Fruit fly (Drosophila melanogaster) whole organism, embryonic: ENCODE measurements around the gene Mlc1.

ENCODE experiments used
- Adf1 ChIP-seq: fragments of 200-800 bp; sonication (Bioruptor generic); IDR thresholded peaks from 2 replicates; pipeline ENCODE4 v1.3.6; 2022; ENCODE audit warnings: missing biosample characterization, missing genetic modification characterization
- Atf6 ChIP-seq: fragments of 200-800 bp; sonication (Bioruptor generic); IDR thresholded peaks from 2 replicates; pipeline ENCODE4 v1.3.6; 2022; ENCODE audit warnings: missing biosample characterization, missing genetic modification characterization
- CG11560 ChIP-seq: fragments of 200-800 bp; sonication (Bioruptor generic); IDR thresholded peaks from 3 replicates; pipeline ENCODE4 v1.3.6; 2022; ENCODE audit warnings: missing biosample characterization, missing genetic modification characterization
- CG12104 ChIP-seq: fragments of 200-800 bp; sonication (Bioruptor generic); optimal IDR thresholded peaks from 3 replicates; lab custom pipeline; 2016; ENCODE audit warnings: missing biosample characterization, missing genetic modification characterization
- CG12659 ChIP-seq: fragments of 200-800 bp; sonication (Bioruptor generic); optimal IDR thresholded peaks from 3 replicates; lab custom pipeline; 2017; ENCODE audit warnings: mild to moderate bottlenecking, missing biosample characterization, missing genetic modification reagents, missing genetic modification characterization
- CG15073 ChIP-seq: fragments of 200-800 bp; sonication (Bioruptor generic); optimal IDR thresholded peaks from 2 replicates; lab custom pipeline; 2016; ENCODE audit warnings: missing biosample characterization, missing genetic modification characterization
- CG17359 ChIP-seq: fragments of 200-800 bp; sonication (Bioruptor generic); optimal IDR thresholded peaks from 3 replicates; lab custom pipeline; 2018; ENCODE audit warnings: missing biosample characterization, mild to moderate bottlenecking, missing genetic modification characterization, moderate library complexity
- CG2202 ChIP-seq: fragments of 200-800 bp; sonication (Bioruptor generic); optimal IDR thresholded peaks from 2 replicates; lab custom pipeline; 2018; ENCODE audit warnings: missing biosample characterization, mild to moderate bottlenecking, missing genetic modification characterization
- CG31388 ChIP-seq: fragments of 200-800 bp; sonication (Bioruptor generic); optimal IDR thresholded peaks from 2 replicates; lab custom pipeline; 2016; ENCODE audit warnings: missing biosample characterization, missing genetic modification characterization
- CG3407 ChIP-seq: fragments of 200-800 bp; sonication (Bioruptor generic); optimal IDR thresholded peaks from 2 replicates; lab custom pipeline; 2018; ENCODE audit warnings: missing biosample characterization, mild to moderate bottlenecking, missing genetic modification characterization
- CG3995 ChIP-seq: fragments of 200-800 bp; sonication (Bioruptor generic); optimal IDR thresholded peaks from 3 replicates; lab custom pipeline; 2016; ENCODE audit warnings: missing biosample characterization, missing genetic modification characterization
- CG4404 ChIP-seq: fragments of 200-800 bp; sonication (Bioruptor generic); IDR thresholded peaks from 2 replicates; pipeline ENCODE4 v1.3.6; 2022; ENCODE audit warnings: missing biosample characterization, missing genetic modification characterization
- CG8290 ChIP-seq, 3 experiments: fragments of 200-800 bp; sonication (Bioruptor generic); optimal IDR thresholded peaks; 2 replicates each; lab custom pipeline; 2016 to 2019; ENCODE audit warnings: missing biosample characterization in 3 of 3, missing genetic modification characterization in 3 of 3, mild to moderate bottlenecking in 2 of 3, moderate library complexity in 1 of 3
- CG8388 ChIP-seq: fragments of 200-800 bp; sonication (Bioruptor generic); optimal IDR thresholded peaks from 2 replicates; lab custom pipeline; 2019; ENCODE audit warnings: missing biosample characterization, mild to moderate bottlenecking, missing genetic modification characterization, moderate library complexity
- D19A ChIP-seq: fragments of 200-800 bp; optimal IDR thresholded peaks from 3 replicates; lab custom pipeline; 2019; ENCODE audit warnings: missing biosample characterization, mild to moderate bottlenecking, missing genetic modification characterization, moderate library complexity
- Doc2 ChIP-seq: fragments of 200-800 bp; sonication (Bioruptor generic); IDR thresholded peaks from 2 replicates; pipeline ENCODE4 v1.3.6; 2022; ENCODE audit warnings: missing biosample characterization, missing genetic modification characterization
- HHEX ChIP-seq: fragments of 200-800 bp; sonication (Bioruptor generic); optimal IDR thresholded peaks from 3 replicates; lab custom pipeline; 2017; ENCODE audit warnings: missing biosample characterization, mild to moderate bottlenecking, missing genetic modification characterization, missing genetic modification reagents
- Hand ChIP-seq: fragments of 200-800 bp; sonication (Bioruptor generic); optimal IDR thresholded peaks from 2 replicates; lab custom pipeline; 2017; ENCODE audit warnings: mild to moderate bottlenecking, missing biosample characterization, missing genetic modification reagents, missing genetic modification characterization
- Hr39 ChIP-seq: fragments of >200 bp; optimal IDR thresholded peaks from 2 replicates; lab custom pipeline; 2017
- Kr ChIP-seq: fragments of 200-800 bp; sonication (Bioruptor generic); optimal IDR thresholded peaks from 2 replicates; lab custom pipeline; 2017; ENCODE audit warnings: missing biosample characterization, mild to moderate bottlenecking, missing genetic modification characterization
- Meics ChIP-seq: fragments of 200-800 bp; sonication (Bioruptor generic); optimal IDR thresholded peaks from 2 replicates; lab custom pipeline; 2017; ENCODE audit warnings: missing biosample characterization, mild to moderate bottlenecking, missing genetic modification characterization
- Optix ChIP-seq: fragments of 200-800 bp; sonication (Bioruptor generic); IDR thresholded peaks from 3 replicates; pipeline ENCODE4 v1.3.6; 2022; ENCODE audit warnings: missing biosample characterization, missing genetic modification characterization
- Ravus ChIP-seq: fragments of 200-800 bp; sonication (Bioruptor generic); IDR thresholded peaks from 2 replicates; pipeline ENCODE4 v1.3.6; 2022; ENCODE audit warnings: missing biosample characterization, missing genetic modification characterization
- Rfx ChIP-seq: fragments of 200-800 bp; sonication (Bioruptor generic); IDR thresholded peaks from 2 replicates; pipeline ENCODE4 v1.3.6; 2022; ENCODE audit warnings: missing biosample characterization, missing genetic modification characterization
- Scr ChIP-seq: fragments of 200-800 bp; sonication (Bioruptor generic); IDR thresholded peaks from 2 replicates; pipeline ENCODE4 v1.3.6; 2022; ENCODE audit warnings: missing biosample characterization, missing genetic modification characterization; ENCODE audit not compliant: partially characterized antibody
- Taf1 ChIP-seq: fragments of 200-800 bp; sonication (Bioruptor generic); IDR thresholded peaks from 2 replicates; pipeline ENCODE4 v1.3.6; 2022; ENCODE audit warnings: missing biosample characterization, missing genetic modification characterization
- az2 ChIP-seq: fragments of 200-800 bp; sonication (Bioruptor generic); optimal IDR thresholded peaks from 3 replicates; lab custom pipeline; 2016; ENCODE audit warnings: missing biosample characterization, missing genetic modification characterization
- chm ChIP-seq: fragments of 200-800 bp; sonication (Bioruptor generic); IDR thresholded peaks from 2 replicates; pipeline ENCODE4 v1.3.6; 2022; ENCODE audit warnings: missing biosample characterization, missing genetic modification characterization
- crc ChIP-seq: fragments of 200-800 bp; sonication (Bioruptor generic); optimal IDR thresholded peaks from 2 replicates; lab custom pipeline; 2016; ENCODE audit warnings: missing biosample characterization, missing genetic modification characterization
- dysf ChIP-seq: fragments of 200-800 bp; sonication (Bioruptor generic); IDR thresholded peaks from 3 replicates; pipeline ENCODE4 v1.3.6; 2022; ENCODE audit warnings: missing biosample characterization, missing genetic modification characterization
- ems ChIP-seq: fragments of 200-800 bp; sonication (Bioruptor generic); optimal IDR thresholded peaks from 3 replicates; lab custom pipeline; 2016; ENCODE audit warnings: missing biosample characterization, missing genetic modification characterization
- fd96Cb ChIP-seq: fragments of 200-800 bp; sonication (Bioruptor generic); optimal IDR thresholded peaks from 2 replicates; lab custom pipeline; 2018; ENCODE audit warnings: missing biosample characterization, mild to moderate bottlenecking, missing genetic modification characterization, moderate library complexity
- gfzf ChIP-seq: fragments of 200-800 bp; sonication (Bioruptor generic); optimal IDR thresholded peaks from 2 replicates; lab custom pipeline; 2016; ENCODE audit warnings: missing biosample characterization, mild to moderate bottlenecking, missing genetic modification characterization, moderate library complexity
- grau ChIP-seq: fragments of 200-800 bp; optimal IDR thresholded peaks from 3 replicates; lab custom pipeline; 2019; ENCODE audit warnings: missing biosample characterization, mild to moderate bottlenecking, missing genetic modification characterization, moderate library complexity
- gsb-n ChIP-seq: fragments of 200-800 bp; sonication (Bioruptor generic); optimal IDR thresholded peaks from 3 replicates; lab custom pipeline; 2018; ENCODE audit warnings: missing biosample characterization, mild to moderate bottlenecking, missing genetic modification characterization
- kah ChIP-seq: fragments of 200-800 bp; sonication (Bioruptor generic); optimal IDR thresholded peaks from 2 replicates; lab custom pipeline; 2018; ENCODE audit warnings: missing biosample characterization, mild to moderate bottlenecking, missing genetic modification characterization
- mld ChIP-seq: fragments of 200-800 bp; sonication (Bioruptor generic); IDR thresholded peaks from 3 replicates; pipeline ENCODE4 v1.3.6; 2022; ENCODE audit warnings: missing biosample characterization, missing genetic modification characterization; ENCODE audit not compliant: partially characterized antibody
- nau ChIP-seq: fragments of 200-800 bp; sonication (Bioruptor generic); optimal IDR thresholded peaks from 3 replicates; lab custom pipeline; 2017; ENCODE audit warnings: missing biosample characterization, mild to moderate bottlenecking, missing genetic modification characterization, missing genetic modification reagents
- nerfin-1 ChIP-seq: fragments of 200-800 bp; sonication (Bioruptor generic); optimal IDR thresholded peaks from 3 replicates; lab custom pipeline; 2019; ENCODE audit warnings: missing biosample characterization, mild to moderate bottlenecking, missing genetic modification characterization, moderate library complexity
- pan ChIP-seq, 4 experiments: fragments of >200 bp in 3 of 4; fragments of 200-800 bp in 1 of 4; sonication (Bioruptor generic) in 1 of 4; optimal IDR thresholded peaks in 3 of 4; IDR thresholded peaks in 1 of 4; 2 replicates each; pipeline versions ENCODE4 v1.3.6 to Lab custom; 2017 to 2022; ENCODE audit warnings: missing biosample characterization in 2 of 4, missing genetic modification characterization in 2 of 4, mixed read lengths in 1 of 4
- peb ChIP-seq: fragments of 200-800 bp; sonication (Bioruptor generic); IDR thresholded peaks from 2 replicates; pipeline ENCODE4 v1.3.6; 2022; ENCODE audit warnings: missing biosample characterization, missing genetic modification characterization
- pho ChIP-seq: fragments of 200-800 bp; sonication (Bioruptor generic); optimal IDR thresholded peaks from 2 replicates; lab custom pipeline; 2016; ENCODE audit warnings: missing biosample characterization, missing genetic modification characterization
- pros ChIP-seq: fragments of 200-800 bp; sonication (Bioruptor generic); optimal IDR thresholded peaks from 3 replicates; lab custom pipeline; 2019; ENCODE audit warnings: missing biosample characterization, mild to moderate bottlenecking, missing genetic modification characterization, moderate library complexity
- sens-2 ChIP-seq: fragments of 200-800 bp; sonication (Bioruptor generic); IDR thresholded peaks from 2 replicates; pipeline ENCODE4 v1.3.6; 2022; ENCODE audit warnings: missing biosample characterization, missing genetic modification characterization
- sim ChIP-seq: fragments of 200-800 bp; sonication (Bioruptor generic); IDR thresholded peaks from 2 replicates; pipeline ENCODE4 v1.3.6; 2022; ENCODE audit warnings: missing biosample characterization, missing genetic modification characterization
- tin ChIP-seq: fragments of 200-800 bp; sonication (Bioruptor generic); optimal IDR thresholded peaks from 3 replicates; lab custom pipeline; 2016; ENCODE audit warnings: missing biosample characterization, missing genetic modification characterization
- unpg ChIP-seq: fragments of 200-800 bp; sonication (Bioruptor generic); optimal IDR thresholded peaks from 3 replicates; lab custom pipeline; 2018; ENCODE audit warnings: missing biosample characterization, mild to moderate bottlenecking, missing genetic modification characterization, moderate library complexity
- vvl ChIP-seq: fragments of 200-800 bp; sonication (Bioruptor generic); IDR thresholded peaks from 2 replicates; pipeline ENCODE4 v1.3.6; 2022; ENCODE audit warnings: missing biosample characterization, missing genetic modification characterization
- yki ChIP-seq: fragments of >200 bp; optimal IDR thresholded peaks from 3 replicates; lab custom pipeline; 2018

The Mlc1 gene

dm6 chr3R:27706581-27707181 is 46.7 kb upstream of the Mlc1 start, which contains the start of the genes CROT and CG12877 (continued):
- TF ChIP-seq pan (optimal IDR thresholded peaks at IDR 0.05; lab: Kevin White, UChicago) (no peak), pan (GFP tag; optimal IDR thresholded peaks at IDR 0.05 in 1 of 2, IDR thresholded peaks at IDR 0.05 in 1 of 2) (peak in 1 of 2 experiments; percentile 63), sens-2 (GFP tag; lab: Robert Waterston, UW) (0 out of 2 replicates have a peak, but pooled peaks have one; percentile 27), Taf1 (GFP tag; lab: Robert Waterston, UW) (peak; percentile 41; the same call in 1 of the 2 replicates), CG8388 (GFP tag; lab: Kevin White, UChicago) (peak; percentile 73), Meics (peak; percentile 73), CG12659 (peak; percentile 86), Hand (no peak), nerfin-1 (peak; percentile 86), sim (peak; percentile 17; the same call in 1 of the 2 replicates), peb (no peak), CG15073 (GFP tag; lab: Kevin White, UChicago) (peak; percentile 14), pros (GFP tag; lab: Kevin White, UChicago) (no peak), CG31388 (GFP tag; lab: Kevin White, UChicago) (no peak), CG8290 (GFP tag; optimal IDR thresholded peaks at IDR 0.05; lab: Kevin White, UChicago) (no peak), CG8290 (tag; optimal IDR thresholded peaks at IDR 0.05; lab: Kevin White, UChicago) (peak; percentile 18 to 61), Optix (GFP tag; lab: Robert Waterston, UW) (peak; percentile 75; the same call in 2 of the 3 replicates), unpg (peak; percentile 78), crc (GFP tag; lab: Kevin White, UChicago) (no peak), mld (no peak), CG12104 (GFP tag; lab: Kevin White, UChicago) (peak; percentile 71), vvl (GFP tag; lab: Robert Waterston, UW) (peak; percentile 83), ems (peak; percentile 55), nau (GFP tag; lab: Kevin White, UChicago) (no peak), CG3407 (GFP tag; lab: Kevin White, UChicago) (peak; percentile 43), tin (GFP tag; lab: Kevin White, UChicago) (peak; percentile 75), Adf1 (GFP tag; lab: Robert Waterston, UW) (peak; percentile 41), HHEX (peak; percentile 35), fd96Cb (peak; percentile 75), Ravus (GFP tag; lab: Robert Waterston, UW) (peak; percentile 17), CG2202 (tag; lab: Kevin White, UChicago) (peak; percentile 59), CG17359 (tag; lab: Kevin White, UChicago) (peak; percentile 64), CG11560 (tag; lab: Robert Waterston, UW) (peak; percentile 33; the same call in 2 of the 3 replicates), az2 (GFP tag; lab: Kevin White, UChicago) (peak; percentile 84), pho (GFP tag; lab: Kevin White, UChicago) (peak; percentile 50), Kr (GFP tag; lab: Kevin White, UChicago) (no peak), kah (GFP tag; lab: Kevin White, UChicago) (no peak), chm (peak; percentile 64; the same call in 1 of the 2 replicates), CG3995 (GFP tag; lab: Kevin White, UChicago) (peak; percentile 92), Doc2 (peak; percentile 59; the same call in 1 of the 2 replicates), gfzf (no peak), D19A (tag; lab: Kevin White, UChicago) (peak; percentile 63), grau (tag; lab: Kevin White, UChicago) (peak; percentile 84), yki (no peak), dysf (GFP tag; lab: Robert Waterston, UW) (peak; percentile 82), Rfx (GFP tag; lab: Robert Waterston, UW) (peak; percentile 78; the same call in 1 of the 2 replicates), gsb-n (tag; lab: Kevin White, UChicago) (peak; percentile 77), Atf6 (GFP tag; lab: Robert Waterston, UW) (peak; percentile 61; the same call in 1 of the 2 replicates), CG4404 (GFP tag; lab: Robert Waterston, UW) (peak; percentile 75), Scr (GFP tag; lab: Robert Waterston, UW) (peak; percentile 52), Hr39 (lab: Kevin White, UChicago) (no peak)
